Worm (Caenorhabditis elegans) whole organism, young adult: ENCODE measurements around the gene twk-26.

ENCODE experiments used
- F22D6.2 ChIP-seq: sonication (generic microtip); optimal IDR thresholded peaks from 2 replicates; lab custom pipeline; 2016; ENCODE audit warnings: mild to moderate bottlenecking, missing genetic modification characterization, missing compliant biosample characterization
- F23B12.7 ChIP-seq: sonication (generic microtip); optimal IDR thresholded peaks from 2 replicates; lab custom pipeline; 2017; ENCODE audit warnings: missing genetic modification characterization, mild to moderate bottlenecking, missing compliant biosample characterization, antibody characterized with exemption, moderate library complexity; ENCODE audit not compliant: insufficient read depth
- F33H1.4 ChIP-seq: fragments of 200-800 bp; sonication (Bioruptor generic); IDR thresholded peaks from 2 replicates; pipeline ENCODE4 v1.3.6; 2022; ENCODE audit warnings: missing genetic modification reagents, missing genetic modification characterization, missing compliant biosample characterization
- F39B2.1 ChIP-seq: fragments of 200-800 bp; sonication (Bioruptor generic); IDR thresholded peaks from 2 replicates; pipeline ENCODE4 v1.3.6; 2022; ENCODE audit warnings: missing genetic modification reagents, missing genetic modification characterization, missing compliant biosample characterization
- F57A8.1 ChIP-seq: fragments of 200-800 bp; sonication (Bioruptor generic); optimal IDR thresholded peaks from 2 replicates; lab custom pipeline; 2018; ENCODE audit warnings: mild to moderate bottlenecking, missing genetic modification characterization, moderate library complexity, missing compliant biosample characterization
- F57C9.4 ChIP-seq: sonication (generic microtip); optimal IDR thresholded peaks from 2 replicates; lab custom pipeline; 2017; ENCODE audit warnings: mild to moderate bottlenecking, missing genetic modification characterization, missing compliant biosample characterization
- Y53G8AR.9 ChIP-seq: fragments of 200-800 bp; sonication (Bioruptor generic); conservative IDR thresholded peaks from 2 replicates; pipeline ENCODE4 v1.3.6; 2022; ENCODE audit warnings: missing genetic modification reagents, missing genetic modification characterization, missing compliant biosample characterization
- ZK185.1 ChIP-seq: sonication (generic microtip); optimal IDR thresholded peaks from 2 replicates; lab custom pipeline; 2016; ENCODE audit warnings: mild to moderate bottlenecking, missing genetic modification characterization, missing compliant biosample characterization; ENCODE audit not compliant: poor library complexity, severe bottlenecking
- akir-1 ChIP-seq: fragments of 200-800 bp; sonication (Bioruptor generic); optimal IDR thresholded peaks from 2 replicates; lab custom pipeline; 2018; ENCODE audit warnings: mild to moderate bottlenecking, missing genetic modification characterization, moderate library complexity, missing compliant biosample characterization
- ama-1 ChIP-seq, 3 experiments: fragments of 150-350 bp in 1 of 3; sonication (generic microtip) in 2 of 3; optimal IDR thresholded peaks; 2 replicates each; lab custom pipeline; 2014 to 2018; ENCODE audit warnings: missing biosample characterization in 2 of 3, missing genetic modification characterization in 2 of 3, missing genetic modification reagents in 2 of 3
- aptf-2 ChIP-seq: fragments of 200-800 bp; sonication (Bioruptor generic); conservative IDR thresholded peaks from 2 replicates; pipeline ENCODE4 v1.3.6; 2022; ENCODE audit warnings: missing genetic modification reagents, missing genetic modification characterization, missing compliant biosample characterization
- aptf-3 ChIP-seq: fragments of 200-800 bp; sonication (Bioruptor generic); IDR thresholded peaks from 2 replicates; pipeline ENCODE4 v1.3.6; 2022; ENCODE audit warnings: missing genetic modification characterization, missing compliant biosample characterization
- atf-7 ChIP-seq: sonication (generic microtip); optimal IDR thresholded peaks from 2 replicates; lab custom pipeline; 2017; ENCODE audit warnings: mild to moderate bottlenecking, missing genetic modification characterization, missing compliant biosample characterization
- attf-3 ChIP-seq: fragments of 200-800 bp; sonication (Bioruptor generic); conservative IDR thresholded peaks from 2 replicates; pipeline ENCODE4 v1.3.6; 2022; ENCODE audit warnings: missing genetic modification reagents, missing genetic modification characterization, missing compliant biosample characterization
- attf-6 ChIP-seq: fragments of 200-800 bp; sonication (Bioruptor generic); IDR thresholded peaks from 2 replicates; pipeline ENCODE4 v1.3.6; 2022; ENCODE audit warnings: missing genetic modification reagents, missing genetic modification characterization, missing compliant biosample characterization
- bed-1 ChIP-seq: fragments of 200-800 bp; sonication (Bioruptor generic); IDR thresholded peaks from 2 replicates; pipeline ENCODE4 v1.3.6; 2022; ENCODE audit warnings: missing genetic modification reagents, missing genetic modification characterization, missing compliant biosample characterization
- cebp-1 ChIP-seq, 2 experiments: fragments of 200-800 bp in 1 of 2; sonication (Bioruptor generic) in 1 of 2; sonication (generic microtip) in 1 of 2; IDR thresholded peaks in 1 of 2; optimal IDR thresholded peaks in 1 of 2; 2 replicates each; pipeline versions ENCODE4 v1.3.6 to Lab custom; 2017 to 2022; ENCODE audit warnings: missing compliant biosample characterization in 2 of 2, missing genetic modification characterization in 2 of 2, mild to moderate bottlenecking in 1 of 2, missing genetic modification reagents in 1 of 2, moderate library complexity in 1 of 2
- cebp-2 ChIP-seq: fragments of 200-800 bp; sonication (Bioruptor generic); IDR thresholded peaks from 2 replicates; pipeline ENCODE4 v1.3.6; 2022; ENCODE audit warnings: missing genetic modification characterization, missing compliant biosample characterization
- ceh-40 ChIP-seq: fragments of 200-800 bp; sonication (Bioruptor generic); IDR thresholded peaks from 2 replicates; pipeline ENCODE4 v1.3.6; 2022; ENCODE audit warnings: missing genetic modification characterization, missing compliant biosample characterization
- ceh-58 ChIP-seq: fragments of 200-800 bp; sonication (Bioruptor generic); IDR thresholded peaks from 2 replicates; pipeline ENCODE4 v1.3.6; 2022; ENCODE audit warnings: missing genetic modification characterization, missing compliant biosample characterization
- ceh-79 ChIP-seq: sonication (generic microtip); optimal IDR thresholded peaks from 2 replicates; lab custom pipeline; 2017; ENCODE audit warnings: mild to moderate bottlenecking, missing genetic modification characterization, missing compliant biosample characterization
- egl-44 ChIP-seq: fragments of 200-800 bp; sonication (Bioruptor generic); IDR thresholded peaks from 2 replicates; pipeline ENCODE4 v1.3.6; 2022; ENCODE audit warnings: missing genetic modification reagents, missing genetic modification characterization, missing compliant biosample characterization
- egrh-3 ChIP-seq: fragments of 200-800 bp; sonication (Bioruptor generic); IDR thresholded peaks from 2 replicates; pipeline ENCODE4 v1.3.6; 2022; ENCODE audit warnings: missing genetic modification reagents, missing genetic modification characterization, missing compliant biosample characterization
- ekl-4 ChIP-seq: fragments of 200-800 bp; sonication (Bioruptor generic); IDR thresholded peaks from 2 replicates; pipeline ENCODE4 v1.3.6; 2022; ENCODE audit warnings: missing genetic modification reagents, missing genetic modification characterization, missing compliant biosample characterization
- gei-17 ChIP-seq: fragments of 200-800 bp; sonication (Bioruptor generic); optimal IDR thresholded peaks from 2 replicates; lab custom pipeline; 2018; ENCODE audit warnings: mild to moderate bottlenecking, missing genetic modification characterization, missing compliant biosample characterization
- lag-1 ChIP-seq: fragments of 200-800 bp; sonication (Bioruptor generic); IDR thresholded peaks from 2 replicates; pipeline ENCODE4 v1.3.6; 2022; ENCODE audit warnings: missing genetic modification reagents, missing genetic modification characterization, missing compliant biosample characterization
- lin-35 ChIP-seq, 3 experiments: fragments of 150-350 bp in 2 of 3; sonication (generic microtip) in 1 of 3; optimal IDR thresholded peaks; 2 replicates each; lab custom pipeline; 2014 to 2018; ENCODE audit warnings: missing biosample characterization in 3 of 3, missing genetic modification characterization in 3 of 3, missing genetic modification reagents in 3 of 3
- lin-40 ChIP-seq: sonication (generic microtip); optimal IDR thresholded peaks from 2 replicates; lab custom pipeline; 2016; ENCODE audit warnings: missing genetic modification characterization, mild to moderate bottlenecking, missing compliant biosample characterization, missing genotype, missing genetic modification reagents
- lir-1 ChIP-seq: fragments of 200-800 bp; sonication (Bioruptor generic); conservative IDR thresholded peaks from 2 replicates; pipeline ENCODE4 v1.3.6; 2022; ENCODE audit warnings: missing genetic modification reagents, missing genetic modification characterization, missing compliant biosample characterization
- madf-3 ChIP-seq: fragments of 200-800 bp; sonication (Bioruptor generic); IDR thresholded peaks from 2 replicates; pipeline ENCODE4 v1.3.6; 2022; ENCODE audit warnings: missing genetic modification reagents, missing genetic modification characterization, missing compliant biosample characterization
- madf-6 ChIP-seq: fragments of 200-800 bp; sonication (Bioruptor generic); IDR thresholded peaks from 2 replicates; pipeline ENCODE4 v1.3.6; 2022; ENCODE audit warnings: missing genetic modification reagents, missing genetic modification characterization, missing compliant biosample characterization
- madf-8 ChIP-seq: fragments of 200-800 bp; sonication (Bioruptor generic); conservative IDR thresholded peaks from 2 replicates; pipeline ENCODE4 v1.3.6; 2022; ENCODE audit warnings: missing genetic modification reagents, missing genetic modification characterization, missing compliant biosample characterization
- mcd-1 ChIP-seq: fragments of 200-800 bp; sonication (Bioruptor generic); IDR thresholded peaks from 2 replicates; pipeline ENCODE4 v1.3.6; 2022; ENCODE audit warnings: missing genetic modification reagents, missing genetic modification characterization, missing compliant biosample characterization
- mel-28 ChIP-seq: sonication (generic microtip); optimal IDR thresholded peaks from 2 replicates; lab custom pipeline; 2016; ENCODE audit warnings: borderline replicate concordance, mild to moderate bottlenecking, missing genetic modification characterization, missing compliant biosample characterization
- mxl-1 ChIP-seq: sonication (generic microtip); optimal IDR thresholded peaks from 2 replicates; lab custom pipeline; 2016; ENCODE audit warnings: missing genetic modification characterization, missing compliant biosample characterization
- nfyb-1 ChIP-seq: fragments of 200-800 bp; sonication (Bioruptor generic); IDR thresholded peaks from 2 replicates; pipeline ENCODE4 v1.3.6; 2022; ENCODE audit warnings: missing genetic modification reagents, missing genetic modification characterization, missing compliant biosample characterization
- nhr-120 ChIP-seq: fragments of 200-800 bp; sonication (Bioruptor generic); IDR thresholded peaks from 2 replicates; pipeline ENCODE4 v1.3.6; 2022; ENCODE audit warnings: missing genetic modification characterization, missing compliant biosample characterization
- nhr-179 ChIP-seq: sonication (generic microtip); optimal IDR thresholded peaks from 2 replicates; lab custom pipeline; 2016; ENCODE audit warnings: mild to moderate bottlenecking, missing genetic modification characterization, missing compliant biosample characterization
- nhr-90 ChIP-seq: sonication (generic microtip); optimal IDR thresholded peaks from 2 replicates; lab custom pipeline; 2016; ENCODE audit warnings: missing genotype, mild to moderate bottlenecking, missing genetic modification characterization, missing compliant biosample characterization
- repo-1 ChIP-seq: sonication (generic microtip); optimal IDR thresholded peaks from 2 replicates; lab custom pipeline; 2017; ENCODE audit warnings: mild to moderate bottlenecking, missing genetic modification characterization, missing compliant biosample characterization
- somi-1 ChIP-seq: fragments of 200-800 bp; sonication (Bioruptor generic); optimal IDR thresholded peaks from 2 replicates; lab custom pipeline; 2018; ENCODE audit warnings: mild to moderate bottlenecking, missing genetic modification characterization, missing compliant biosample characterization
- xnd-1 ChIP-seq: sonication (generic microtip); optimal IDR thresholded peaks from 2 replicates; lab custom pipeline; 2016; ENCODE audit warnings: missing genotype, missing genetic modification reagents, missing genetic modification characterization, missing compliant biosample characterization
- zfh-2 ChIP-seq: fragments of 200-800 bp; sonication (Bioruptor generic); conservative IDR thresholded peaks from 2 replicates; pipeline ENCODE4 v1.3.6; 2022; ENCODE audit warnings: missing genetic modification reagents, missing genetic modification characterization, missing compliant biosample characterization
- ztf-28 ChIP-seq: fragments of 200-800 bp; sonication (Bioruptor generic); IDR thresholded peaks from 2 replicates; pipeline ENCODE4 v1.3.6; 2022; ENCODE audit warnings: missing genetic modification reagents, missing genetic modification characterization, missing compliant biosample characterization
- ztf-3 ChIP-seq: fragments of 200-800 bp; sonication (Bioruptor generic); optimal IDR thresholded peaks from 2 replicates; lab custom pipeline; 2018; ENCODE audit warnings: mild to moderate bottlenecking, missing genetic modification characterization, missing compliant biosample characterization

The twk-26 gene

DNA sequence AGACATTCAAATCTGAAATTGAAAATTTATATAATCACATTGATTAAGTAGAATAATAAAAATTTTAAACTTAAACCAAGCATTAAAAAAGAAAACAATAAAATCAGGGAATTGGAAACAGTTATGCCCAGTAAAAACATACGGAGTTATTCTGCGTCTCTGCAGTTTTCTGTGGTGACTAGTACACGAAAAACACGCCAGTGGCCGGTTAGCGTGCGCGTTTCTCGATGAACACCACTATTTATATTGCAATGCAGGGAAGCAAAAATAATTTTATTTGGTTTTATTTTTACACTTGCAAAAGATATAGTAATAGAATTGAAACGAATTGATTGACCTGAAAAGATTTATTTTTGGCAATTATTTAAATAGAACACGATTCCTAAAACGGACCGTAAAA is 45.2 kb upstream of the twk-26 start, which contains the start of gene sec-3 (continued):
- no peak for TF ChIP-seq attf-6 (GFP tag; lab: Robert Waterston, UW)
- peak; percentile 79; the same call in 1 of the 2 replicates for TF ChIP-seq Y53G8AR.9 (GFP tag; lab: Robert Waterston, UW)
- peak; percentile 51 for TF ChIP-seq gei-17 (GFP tag; lab: Kevin White, UChicago)
- no peak for TF ChIP-seq F57A8.1 (GFP tag; lab: Kevin White, UChicago)
- TF ChIP-seq ceh-40 (GFP tag; lab: Robert Waterston, UW), result no peak
- peak; percentile 76 for TF ChIP-seq F23B12.7 (tag; lab: Kevin White, UChicago)
- no peak for TF ChIP-seq cebp-2 (GFP tag; lab: Robert Waterston, UW)
- no peak for TF ChIP-seq aptf-3
- TF ChIP-seq akir-1 (GFP tag; lab: Kevin White, UChicago), result no peak
- TF ChIP-seq egl-44, result no peak
- TF ChIP-seq ztf-28 (GFP tag; lab: Robert Waterston, UW), result no peak
- no peak for TF ChIP-seq mxl-1 (tag; lab: Kevin White, UChicago)

DNA sequence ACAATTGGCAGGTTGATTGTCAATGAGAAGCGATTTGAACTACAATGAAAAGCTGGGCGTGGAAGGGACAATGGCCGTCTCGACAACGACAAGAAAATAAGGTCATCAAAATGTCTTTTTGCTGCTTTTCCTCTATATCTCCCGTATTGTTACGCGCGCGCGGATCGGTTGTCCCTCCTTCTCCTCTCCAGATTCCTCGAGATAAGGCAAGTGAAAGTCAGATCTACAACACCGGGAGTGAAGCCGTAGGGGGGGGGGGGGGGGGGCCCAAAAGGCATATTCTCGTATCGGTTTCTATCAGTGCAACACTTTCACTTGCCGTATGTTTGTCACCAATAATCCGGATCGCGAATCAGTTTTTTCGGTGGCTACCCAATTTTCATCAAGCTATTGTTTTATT is 39.7 kb upstream of the twk-26 start, which contains the start of gene wrt-2:
Gene wrt-2 (minus strand): TSS at position 46 of the 400 bp plus-strand sequence.
- peak; percentile 60 for TF ChIP-seq zfh-2
- no peak for TF ChIP-seq lir-1 (GFP tag; lab: Robert Waterston, UW)
- no peak for TF ChIP-seq nhr-90
- no peak for TF ChIP-seq F22D6.2 (tag; lab: Kevin White, UChicago)
- TF ChIP-seq ceh-79 (tag; lab: Kevin White, UChicago), result no peak
- TF ChIP-seq ekl-4 (GFP tag; lab: Robert Waterston, UW), result no peak

DNA sequence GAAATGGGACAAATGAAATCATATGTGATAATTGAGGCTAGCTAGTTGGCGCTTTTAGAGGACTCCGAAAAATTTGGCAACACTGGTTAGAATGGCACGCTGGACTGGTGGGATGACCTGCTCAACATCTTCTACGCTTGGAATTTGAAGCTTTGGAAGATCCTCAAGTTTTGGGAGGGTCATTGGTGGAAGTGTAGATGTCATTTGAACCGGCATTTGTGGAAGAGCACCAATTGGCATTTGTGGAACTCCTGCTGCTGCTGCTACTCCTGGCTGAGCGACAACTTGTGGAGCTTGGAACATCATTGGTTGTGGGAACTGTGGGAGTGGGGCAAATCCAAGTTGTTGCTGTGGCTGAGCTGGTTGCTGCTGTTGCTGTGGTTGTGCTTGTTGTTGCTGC is 37.8 kb upstream of the twk-26 start:
- TF ChIP-seq repo-1 (tag; lab: Kevin White, UChicago) (peak; percentile 51), ama-1 (optimal IDR thresholded peaks at IDR 0.05; lab: Kevin White, UChicago) (peak; percentile 69), ama-1 (GFP tag; optimal IDR thresholded peaks at IDR 0.05; lab: Kevin White, UChicago) (no peak), lag-1 (GFP tag; lab: Robert Waterston, UW) (no peak), F33H1.4 (no peak), nfyb-1 (GFP tag; lab: Robert Waterston, UW) (no peak), lin-40 (tag; lab: Kevin White, UChicago) (peak; percentile 1), ztf-3 (GFP tag; lab: Kevin White, UChicago) (peak; percentile 6), F39B2.1 (GFP tag; lab: Robert Waterston, UW) (no peak), xnd-1 (no peak), ceh-40 (GFP tag; lab: Robert Waterston, UW) (no peak), mcd-1 (GFP tag; lab: Robert Waterston, UW) (peak; percentile 57), aptf-2 (0 out of 2 replicates have a peak, but pooled peaks have one; percentile 17), lin-35 (GFP tag; optimal IDR thresholded peaks at IDR 0.05; lab: Kevin White, UChicago) (no peak), cebp-1 (GFP tag; IDR thresholded peaks at IDR 0.05; lab: Robert Waterston, UW) (no peak), cebp-1 (tag; optimal IDR thresholded peaks at IDR 0.05; lab: Kevin White, UChicago) (peak; percentile 32), ceh-58 (GFP tag; lab: Robert Waterston, UW) (no peak), madf-3 (GFP tag; lab: Robert Waterston, UW) (no peak), nhr-120 (GFP tag; lab: Robert Waterston, UW) (no peak), bed-1 (no peak), ZK185.1 (tag; lab: Kevin White, UChicago) (no peak), attf-3 (GFP tag; lab: Robert Waterston, UW) (no peak), mel-28 (tag; lab: Kevin White, UChicago) (no peak), somi-1 (GFP tag; lab: Kevin White, UChicago) (no peak), nhr-179 (tag; lab: Kevin White, UChicago) (no peak), F57C9.4 (tag; lab: Kevin White, UChicago) (no peak), egrh-3 (0 out of 2 replicates have a peak, but pooled peaks have one; percentile 10), madf-8 (GFP tag; lab: Robert Waterston, UW) (no peak), madf-6 (GFP tag; lab: Robert Waterston, UW) (no peak), lir-1 (GFP tag; lab: Robert Waterston, UW) (no peak), atf-7 (tag; lab: Kevin White, UChicago) (no peak)
